Worm (Caenorhabditis elegans) whole organism, dauer: ENCODE results near the gene Y15E3A.3.

ENCODE experiments used
- unc-62 ChIP-seq: sonication (generic microtip); optimal IDR thresholded peaks from 2 replicates; lab custom pipeline; 2017; ENCODE audit warnings: missing biosample characterization, missing genetic modification reagents, missing genetic modification characterization

Y15E3A.3 gene

ce11 chrX:15342744-15343259 lies 17.2 kb upstream of the Y15E3A.3 start:
- no peak for TF ChIP-seq unc-62 (GFP tag; lab: Kevin White, UChicago)

- no peak for TF ChIP-seq unc-62 (GFP tag; lab: Kevin White, UChicago)
These were observed 16.5 kb upstream of the Y15E3A.3 start for ce11 chrX:15342092-15342491.

ce11 chrX:15340743-15341142 lies 15.1 kb upstream of the Y15E3A.3 start:
- TF ChIP-seq unc-62 (GFP tag; lab: Kevin White, UChicago): no peak

- TF ChIP-seq unc-62 (GFP tag; lab: Kevin White, UChicago): no peak
These were observed 14.4 kb upstream of the Y15E3A.3 start, which contains the start of gene Y15E3A.5 for ce11 chrX:15339807-15340596. Y15E3A.5 (plus strand) TSS chrX:15340558.

ce11 chrX:15338195-15338594 lies 12.6 kb upstream of the Y15E3A.3 start:
- TF ChIP-seq unc-62 (GFP tag; lab: Kevin White, UChicago): no peak

- no peak for TF ChIP-seq unc-62 (GFP tag; lab: Kevin White, UChicago)
These were observed 10.8 kb upstream of the Y15E3A.3 start for ce11 chrX:15336392-15336791.

- no peak for TF ChIP-seq unc-62 (GFP tag; lab: Kevin White, UChicago)
These were observed 10.0 kb upstream of the Y15E3A.3 start for ce11 chrX:15335636-15336035.

ce11 chrX:15334897-15335296 lies 9.3 kb upstream of the Y15E3A.3 start:
- TF ChIP-seq unc-62 (GFP tag; lab: Kevin White, UChicago): no peak

- no peak for TF ChIP-seq unc-62 (GFP tag; lab: Kevin White, UChicago)
These were observed 5.1 kb upstream of the Y15E3A.3 start, which contains the start of gene Y15E3A.4 for ce11 chrX:15330664-15331063. Y15E3A.4 (plus strand) TSS chrX:15330964.

- TF ChIP-seq unc-62 (GFP tag; lab: Kevin White, UChicago): no peak
These were observed 2.7 kb upstream of the Y15E3A.3 start for ce11 chrX:15328343-15328742.

- TF ChIP-seq unc-62 (GFP tag; lab: Kevin White, UChicago): no peak
These were observed 1.6 kb upstream of the Y15E3A.3 start for ce11 chrX:15327238-15327637.

ce11 chrX:15321791-15322190 lies 3.8 kb downstream of the Y15E3A.3 start:
- TF ChIP-seq unc-62 (GFP tag; lab: Kevin White, UChicago): no peak

- no peak for TF ChIP-seq unc-62 (GFP tag; lab: Kevin White, UChicago)
These were observed 4.4 kb downstream of the Y15E3A.3 start for ce11 chrX:15321217-15321616.

ce11 chrX:15317146-15317545 lies 8.5 kb downstream of the Y15E3A.3 start, which contains the start of gene glb-28:
glb-28 (minus strand) TSS chrX:15317246.
- no peak for TF ChIP-seq unc-62 (GFP tag; lab: Kevin White, UChicago)

ce11 chrX:15312681-15313080 lies 12.9 kb downstream of the Y15E3A.3 start:
- TF ChIP-seq unc-62 (GFP tag; lab: Kevin White, UChicago): no peak

- TF ChIP-seq unc-62 (GFP tag; lab: Kevin White, UChicago): no peak
These were observed 13.5 kb downstream of the Y15E3A.3 start for ce11 chrX:15312073-15312472.

ce11 chrX:15310986-15311385 lies 14.6 kb downstream of the Y15E3A.3 start:
- TF ChIP-seq unc-62 (GFP tag; lab: Kevin White, UChicago): no peak
